Fruit fly (Drosophila melanogaster) whole organism, prepupa: Measurements from ENCODE around the gene Tollo.

Experiments used
- CG10631 ChIP-seq: fragments of 200-800 bp; sonication (Bioruptor generic); optimal IDR thresholded peaks from 2 replicates; lab custom pipeline; 2016; ENCODE audit warnings: missing biosample characterization, missing genetic modification characterization
- Eip75B ChIP-seq: fragments of 200-800 bp; sonication (Bioruptor generic); optimal IDR thresholded peaks from 3 replicates; lab custom pipeline; 2016; ENCODE audit warnings: missing biosample characterization, missing genetic modification characterization
- Ets21C ChIP-seq: fragments of 200-800 bp; sonication (Bioruptor generic); optimal IDR thresholded peaks from 3 replicates; lab custom pipeline; 2016; ENCODE audit warnings: missing biosample characterization, missing genetic modification characterization
- Gug ChIP-seq: fragments of 200-800 bp; sonication (Bioruptor generic); IDR thresholded peaks from 2 replicates; pipeline ENCODE4 v1.3.6; 2022; ENCODE audit warnings: missing biosample characterization, missing genetic modification characterization
- Sox102F ChIP-seq: fragments of 200-800 bp; sonication (Bioruptor generic); optimal IDR thresholded peaks from 2 replicates; lab custom pipeline; 2016; ENCODE audit warnings: missing biosample characterization, mild to moderate bottlenecking, missing genetic modification characterization

DNA sequence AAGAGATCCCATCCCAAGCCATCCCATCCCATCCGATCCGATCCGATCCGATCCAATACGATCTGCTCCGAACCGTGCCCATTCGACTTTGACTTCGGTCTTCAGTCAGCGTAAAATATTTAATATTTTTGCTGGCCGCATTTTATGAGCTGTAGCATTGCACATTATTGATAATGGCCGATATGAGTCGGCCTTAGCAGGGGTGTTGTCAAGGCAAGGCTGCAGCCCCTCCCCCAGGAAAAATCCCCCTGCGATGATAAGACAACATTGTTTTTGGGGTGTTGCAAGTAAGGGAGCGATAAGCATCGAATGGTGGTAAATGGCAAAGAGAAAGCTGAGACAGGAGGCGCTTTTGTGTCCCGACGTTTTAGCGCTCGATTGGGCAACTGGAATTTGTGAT is 12.0 kb downstream of the Tollo start:
- TF ChIP-seq Sox102F (GFP tag; lab: Kevin White, UChicago), result no peak
- no peak for TF ChIP-seq Ets21C (GFP tag; lab: Kevin White, UChicago)
- TF ChIP-seq Eip75B (GFP tag; lab: Kevin White, UChicago), result no peak
- TF ChIP-seq Gug, result no peak
- no peak for TF ChIP-seq CG10631
